Worm (Caenorhabditis elegans) whole organism, young adult: ENCODE measurements around the gene srbc-6.

Experiments
- B0019.2 ChIP-seq: fragments of 200-800 bp; sonication (Bioruptor generic); conservative IDR thresholded peaks from 2 replicates; pipeline ENCODE4 v1.3.6; 2022; ENCODE audit warnings: missing genetic modification reagents, missing genetic modification characterization, missing compliant biosample characterization
- C06A6.2 ChIP-seq: fragments of 200-800 bp; sonication (Bioruptor generic); conservative IDR thresholded peaks from 2 replicates; pipeline ENCODE4 v1.3.6; 2022; ENCODE audit warnings: missing genetic modification characterization, missing compliant biosample characterization
- F10E7.11 ChIP-seq: sonication (generic microtip); optimal IDR thresholded peaks from 2 replicates; lab custom pipeline; 2017; ENCODE audit warnings: mild to moderate bottlenecking, missing genetic modification characterization, moderate library complexity, missing compliant biosample characterization
- F57A8.1 ChIP-seq: fragments of 200-800 bp; sonication (Bioruptor generic); optimal IDR thresholded peaks from 2 replicates; lab custom pipeline; 2018; ENCODE audit warnings: mild to moderate bottlenecking, missing genetic modification characterization, moderate library complexity, missing compliant biosample characterization
- Y53F4B.3 ChIP-seq: fragments of 200-800 bp; sonication (Bioruptor generic); IDR thresholded peaks from 2 replicates; pipeline ENCODE4 v1.3.6; 2022; ENCODE audit warnings: missing genetic modification reagents, missing genetic modification characterization, missing compliant biosample characterization
- Y53G8AR.9 ChIP-seq: fragments of 200-800 bp; sonication (Bioruptor generic); conservative IDR thresholded peaks from 2 replicates; pipeline ENCODE4 v1.3.6; 2022; ENCODE audit warnings: missing genetic modification reagents, missing genetic modification characterization, missing compliant biosample characterization
- ama-1 ChIP-seq, 3 experiments: fragments of 150-350 bp in 1 of 3; sonication (generic microtip) in 2 of 3; optimal IDR thresholded peaks; 2 replicates each; lab custom pipeline; 2014 to 2018; ENCODE audit warnings: missing biosample characterization in 2 of 3, missing genetic modification characterization in 2 of 3, missing genetic modification reagents in 2 of 3
- aptf-2 ChIP-seq: fragments of 200-800 bp; sonication (Bioruptor generic); conservative IDR thresholded peaks from 2 replicates; pipeline ENCODE4 v1.3.6; 2022; ENCODE audit warnings: missing genetic modification reagents, missing genetic modification characterization, missing compliant biosample characterization
- attf-3 ChIP-seq: fragments of 200-800 bp; sonication (Bioruptor generic); conservative IDR thresholded peaks from 2 replicates; pipeline ENCODE4 v1.3.6; 2022; ENCODE audit warnings: missing genetic modification reagents, missing genetic modification characterization, missing compliant biosample characterization
- attf-5 ChIP-seq: fragments of 200-800 bp; sonication (Bioruptor generic); optimal IDR thresholded peaks from 2 replicates; lab custom pipeline; 2018; ENCODE audit warnings: mild to moderate bottlenecking, missing genetic modification characterization, missing compliant biosample characterization
- bed-2 ChIP-seq: fragments of 200-800 bp; sonication (Bioruptor generic); IDR thresholded peaks from 2 replicates; pipeline ENCODE4 v1.3.6; 2022; ENCODE audit warnings: missing genetic modification reagents, missing genetic modification characterization, missing compliant biosample characterization
- cebp-1 ChIP-seq, 2 experiments: fragments of 200-800 bp in 1 of 2; sonication (Bioruptor generic) in 1 of 2; sonication (generic microtip) in 1 of 2; IDR thresholded peaks in 1 of 2; optimal IDR thresholded peaks in 1 of 2; 2 replicates each; pipeline versions ENCODE4 v1.3.6 to Lab custom; 2017 to 2022; ENCODE audit warnings: missing compliant biosample characterization in 2 of 2, missing genetic modification characterization in 2 of 2, mild to moderate bottlenecking in 1 of 2, missing genetic modification reagents in 1 of 2, moderate library complexity in 1 of 2
- chd-7 ChIP-seq: sonication (generic microtip); optimal IDR thresholded peaks from 2 replicates; lab custom pipeline; 2016; ENCODE audit warnings: mild to moderate bottlenecking, missing genetic modification characterization, moderate library complexity, missing compliant biosample characterization
- dox-1 ChIP-seq: fragments of 200-800 bp; sonication (Bioruptor generic); IDR thresholded peaks from 2 replicates; pipeline ENCODE4 v1.3.6; 2022; ENCODE audit warnings: missing genetic modification reagents, missing genetic modification characterization, missing compliant biosample characterization
- dpff-1 ChIP-seq: sonication (generic microtip); optimal IDR thresholded peaks from 2 replicates; lab custom pipeline; 2017; ENCODE audit warnings: mild to moderate bottlenecking, missing genetic modification characterization, missing compliant biosample characterization
- egl-18 ChIP-seq: fragments of 200-800 bp; sonication (Bioruptor generic); IDR thresholded peaks from 2 replicates; pipeline ENCODE4 v1.3.6; 2022; ENCODE audit warnings: missing genetic modification reagents, missing genetic modification characterization, missing compliant biosample characterization
- egl-44 ChIP-seq: fragments of 200-800 bp; sonication (Bioruptor generic); IDR thresholded peaks from 2 replicates; pipeline ENCODE4 v1.3.6; 2022; ENCODE audit warnings: missing genetic modification reagents, missing genetic modification characterization, missing compliant biosample characterization
- egrh-3 ChIP-seq: fragments of 200-800 bp; sonication (Bioruptor generic); IDR thresholded peaks from 2 replicates; pipeline ENCODE4 v1.3.6; 2022; ENCODE audit warnings: missing genetic modification reagents, missing genetic modification characterization, missing compliant biosample characterization
- hlh-12 ChIP-seq: sonication (generic microtip); optimal IDR thresholded peaks from 2 replicates; lab custom pipeline; 2016; ENCODE audit warnings: missing genetic modification characterization, missing compliant biosample characterization
- hmg-1.2 ChIP-seq: fragments of 200-800 bp; sonication (Bioruptor generic); IDR thresholded peaks from 2 replicates; pipeline ENCODE4 v1.3.6; 2022; ENCODE audit warnings: missing genetic modification reagents, missing genetic modification characterization, missing compliant biosample characterization
- lin-26 ChIP-seq: fragments of 200-800 bp; sonication (Bioruptor generic); IDR thresholded peaks from 2 replicates; pipeline ENCODE4 v1.3.6; 2022; ENCODE audit warnings: missing genetic modification reagents, missing genetic modification characterization, missing compliant biosample characterization
- lin-35 ChIP-seq, 3 experiments: fragments of 150-350 bp in 2 of 3; sonication (generic microtip) in 1 of 3; optimal IDR thresholded peaks; 2 replicates each; lab custom pipeline; 2014 to 2018; ENCODE audit warnings: missing biosample characterization in 3 of 3, missing genetic modification characterization in 3 of 3, missing genetic modification reagents in 3 of 3
- lsy-27 ChIP-seq: sonication (generic microtip); optimal IDR thresholded peaks from 2 replicates; lab custom pipeline; 2017; ENCODE audit warnings: missing genetic modification characterization, mild to moderate bottlenecking, missing compliant biosample characterization, antibody characterized with exemption, missing genotype, borderline replicate concordance; ENCODE audit not compliant: insufficient read depth
- madf-3 ChIP-seq: fragments of 200-800 bp; sonication (Bioruptor generic); IDR thresholded peaks from 2 replicates; pipeline ENCODE4 v1.3.6; 2022; ENCODE audit warnings: missing genetic modification reagents, missing genetic modification characterization, missing compliant biosample characterization
- madf-8 ChIP-seq: fragments of 200-800 bp; sonication (Bioruptor generic); conservative IDR thresholded peaks from 2 replicates; pipeline ENCODE4 v1.3.6; 2022; ENCODE audit warnings: missing genetic modification reagents, missing genetic modification characterization, missing compliant biosample characterization
- nfyb-1 ChIP-seq: fragments of 200-800 bp; sonication (Bioruptor generic); IDR thresholded peaks from 2 replicates; pipeline ENCODE4 v1.3.6; 2022; ENCODE audit warnings: missing genetic modification reagents, missing genetic modification characterization, missing compliant biosample characterization
- pha-4 ChIP-seq: fragments of 150-350 bp; sonication (generic microtip); optimal IDR thresholded peaks from 2 replicates; lab custom pipeline; 2014; ENCODE audit warnings: missing biosample characterization, missing genetic modification reagents, missing genetic modification characterization
- sea-2 ChIP-seq: fragments of 200-800 bp; sonication (Bioruptor generic); IDR thresholded peaks from 2 replicates; pipeline ENCODE4 v1.3.6; 2022; ENCODE audit warnings: missing genetic modification characterization, missing compliant biosample characterization
- tbx-9 ChIP-seq: sonication (generic microtip); optimal IDR thresholded peaks from 2 replicates; lab custom pipeline; 2016; ENCODE audit warnings: borderline replicate concordance, missing genetic modification characterization, inconsistent platforms, missing compliant biosample characterization
- tlf-1 ChIP-seq: fragments of 200-800 bp; sonication (Bioruptor generic); optimal IDR thresholded peaks from 2 replicates; lab custom pipeline; 2018; ENCODE audit warnings: mild to moderate bottlenecking, missing genetic modification characterization, missing compliant biosample characterization
- unc-130 ChIP-seq: sonication (generic microtip); optimal IDR thresholded peaks from 2 replicates; lab custom pipeline; 2016; ENCODE audit warnings: missing genetic modification reagents, missing genetic modification characterization, missing compliant biosample characterization
- zfh-2 ChIP-seq: fragments of 200-800 bp; sonication (Bioruptor generic); conservative IDR thresholded peaks from 2 replicates; pipeline ENCODE4 v1.3.6; 2022; ENCODE audit warnings: missing genetic modification reagents, missing genetic modification characterization, missing compliant biosample characterization
- zim-3 ChIP-seq: sonication (generic microtip); optimal IDR thresholded peaks from 2 replicates; lab custom pipeline; 2017; ENCODE audit warnings: mild to moderate bottlenecking, missing genetic modification characterization, moderate library complexity, missing compliant biosample characterization
- ztf-28 ChIP-seq: fragments of 200-800 bp; sonication (Bioruptor generic); IDR thresholded peaks from 2 replicates; pipeline ENCODE4 v1.3.6; 2022; ENCODE audit warnings: missing genetic modification reagents, missing genetic modification characterization, missing compliant biosample characterization
- ztf-6 ChIP-seq: fragments of 200-800 bp; sonication (Bioruptor generic); IDR thresholded peaks from 2 replicates; pipeline ENCODE4 v1.3.6; 2022; ENCODE audit warnings: missing genetic modification reagents, missing genetic modification characterization, missing compliant biosample characterization

The srbc-6 gene

DNA sequence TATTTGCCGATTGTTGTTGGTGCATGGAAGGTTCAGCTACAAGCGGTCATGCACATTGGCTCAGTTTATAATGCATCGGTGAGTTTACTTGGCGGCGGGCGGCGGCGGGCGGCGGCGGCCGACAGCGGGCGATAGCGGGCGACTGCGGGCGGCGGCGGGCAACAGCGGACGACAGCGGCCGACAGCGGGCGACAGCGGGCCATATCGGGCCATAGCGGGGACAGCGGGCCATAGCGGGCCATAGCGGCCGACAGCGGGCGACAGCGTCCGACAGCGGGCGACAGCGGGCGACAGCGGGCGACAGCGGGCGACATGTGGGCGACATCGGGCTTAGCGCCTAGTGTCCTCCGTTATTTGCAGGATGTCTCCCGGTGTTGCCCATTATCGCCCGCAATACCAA lies 37.8 kb upstream of the srbc-6 start:
- TF ChIP-seq ztf-28 (GFP tag; lab: Robert Waterston, UW): 0 out of 2 replicates have a peak, but pooled peaks have one; percentile 17
- no peak for TF ChIP-seq pha-4 (tag; lab: Kevin White, UChicago)
- TF ChIP-seq F10E7.11: peak; percentile 38
- TF ChIP-seq lin-26 (GFP tag; lab: Robert Waterston, UW): 0 out of 2 replicates have a peak, but pooled peaks have one; percentile 47
- TF ChIP-seq egl-18 (GFP tag; lab: Robert Waterston, UW): no peak
- TF ChIP-seq lin-35 (GFP tag; optimal IDR thresholded peaks at IDR 0.05; lab: Kevin White, UChicago): no peak
- no peak for TF ChIP-seq Y53G8AR.9 (GFP tag; lab: Robert Waterston, UW)
- TF ChIP-seq ama-1 (optimal IDR thresholded peaks at IDR 0.05; lab: Kevin White, UChicago): no peak
- TF ChIP-seq ama-1 (GFP tag; optimal IDR thresholded peaks at IDR 0.05; lab: Kevin White, UChicago): no peak
- peak; percentile 45; the same call in 1 of the 2 replicates for TF ChIP-seq sea-2
- TF ChIP-seq bed-2 (GFP tag; lab: Robert Waterston, UW): peak; percentile 22; the same call in 1 of the 2 replicates
- TF ChIP-seq egrh-3 (GFP tag; lab: Robert Waterston, UW): peak; percentile 98
- TF ChIP-seq zfh-2 (GFP tag; lab: Robert Waterston, UW): peak; percentile 97
- no peak for TF ChIP-seq attf-5 (GFP tag; lab: Kevin White, UChicago)
- TF ChIP-seq dox-1 (GFP tag; lab: Robert Waterston, UW): peak; percentile 13; the same call in 1 of the 2 replicates
- TF ChIP-seq, all 124 proteins: peak for 8

DNA sequence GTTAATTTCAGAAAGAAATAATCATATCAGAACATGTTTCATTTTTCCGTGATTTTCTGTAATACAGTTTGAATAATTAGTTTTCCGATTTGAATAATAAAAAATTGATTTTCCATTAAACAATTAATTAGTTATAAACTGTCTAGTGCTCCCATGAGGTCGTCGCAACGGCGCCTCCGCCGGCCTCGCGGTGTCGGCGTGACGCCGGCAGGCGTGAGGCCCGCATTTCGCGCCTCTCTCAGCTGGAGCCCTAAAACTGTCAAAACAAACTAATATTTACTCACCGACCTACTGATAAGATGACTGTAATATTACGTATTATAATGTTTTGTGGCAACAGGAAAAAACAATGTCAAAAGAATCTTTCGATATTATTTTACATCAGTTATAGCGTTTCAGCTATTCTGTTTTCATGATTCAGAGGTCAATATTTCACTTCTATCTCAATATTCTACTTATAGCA lies 36.6 kb upstream of the srbc-6 start, which contains the start of gene F02C9.2:
Gene F02C9.2 (plus strand): TSS at position 413 of the 463 bp plus-strand sequence.
- TF ChIP-seq egrh-3 (GFP tag; lab: Robert Waterston, UW) (peak; percentile 41; the same call in 1 of the 2 replicates), hmg-1.2 (GFP tag; lab: Robert Waterston, UW) (no peak), zfh-2 (GFP tag; lab: Robert Waterston, UW) (peak; percentile 81), Y53F4B.3 (no peak), dox-1 (GFP tag; lab: Robert Waterston, UW) (no peak), unc-130 (GFP tag; lab: Kevin White, UChicago) (no peak), ztf-6 (GFP tag; lab: Robert Waterston, UW) (no peak), aptf-2 (GFP tag; lab: Robert Waterston, UW) (no peak)

DNA sequence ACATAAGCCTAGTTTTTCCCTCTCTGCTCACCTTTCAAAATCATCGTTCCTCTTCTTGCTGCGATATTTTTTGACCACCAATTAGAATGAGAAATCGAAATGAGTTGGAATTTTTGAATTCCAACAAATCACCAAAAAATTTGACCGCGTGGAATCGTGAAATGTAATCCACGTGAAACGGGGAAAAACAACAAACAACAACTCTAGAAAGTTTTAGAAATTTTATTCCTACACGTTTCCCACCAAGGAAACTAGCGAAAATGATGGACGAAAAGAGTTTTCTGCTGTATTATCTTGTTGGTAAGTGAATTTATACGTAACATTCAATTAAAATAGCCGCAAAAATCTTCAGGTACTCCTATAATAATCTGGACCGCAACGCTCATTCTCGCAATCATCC lies 31.4 kb upstream of the srbc-6 start, which contains the start of the genes irld-3 and F02C9.1:
Gene irld-3 (minus strand): TSS at position 101 of the 400 bp plus-strand sequence.
Gene F02C9.1 (plus strand): TSS at position 216 of the 400 bp plus-strand sequence.
- no peak for TF ChIP-seq attf-3 (GFP tag; lab: Robert Waterston, UW)
- no peak for TF ChIP-seq egl-44 (GFP tag; lab: Robert Waterston, UW)
- TF ChIP-seq lsy-27 (tag; lab: Kevin White, UChicago): no peak
- TF ChIP-seq nfyb-1 (GFP tag; lab: Robert Waterston, UW): no peak
- no peak for TF ChIP-seq tbx-9 (tag; lab: Kevin White, UChicago)
- TF ChIP-seq tlf-1 (GFP tag; lab: Kevin White, UChicago): no peak
- no peak for TF ChIP-seq madf-3 (GFP tag; lab: Robert Waterston, UW)
- TF ChIP-seq lin-26 (GFP tag; lab: Robert Waterston, UW): no peak
- TF ChIP-seq hlh-12: no peak
- no peak for TF ChIP-seq B0019.2 (GFP tag; lab: Robert Waterston, UW)
- TF ChIP-seq zim-3 (tag; lab: Kevin White, UChicago): no peak
- no peak for TF ChIP-seq F57A8.1 (GFP tag; lab: Kevin White, UChicago)
- no peak for TF ChIP-seq dpff-1 (tag; lab: Kevin White, UChicago)
- no peak for TF ChIP-seq chd-7 (tag; lab: Kevin White, UChicago)
- TF ChIP-seq cebp-1 (GFP tag; IDR thresholded peaks at IDR 0.05; lab: Robert Waterston, UW): no peak
- TF ChIP-seq cebp-1 (tag; optimal IDR thresholded peaks at IDR 0.05; lab: Kevin White, UChicago): no peak
- no peak for TF ChIP-seq madf-8 (GFP tag; lab: Robert Waterston, UW)
- no peak for TF ChIP-seq C06A6.2
- no peak for TF ChIP-seq sea-2
